Worm (Caenorhabditis elegans) whole organism, midembryonic: Measurements from ENCODE around the gene ZK228.13.

Source experiments
- klf-2 ChIP-seq: fragments of 200-800 bp; sonication (Bioruptor generic); conservative IDR thresholded peaks from 2 replicates; pipeline ENCODE4 v1.3.6; 2022; ENCODE audit warnings: missing genetic modification reagents, missing genetic modification characterization, missing compliant biosample characterization
- ref-1 ChIP-seq: fragments of 200-800 bp; sonication (Bioruptor generic); conservative IDR thresholded peaks from 2 replicates; pipeline ENCODE4 v1.3.6; 2022; ENCODE audit warnings: missing genetic modification reagents, missing genetic modification characterization, missing compliant biosample characterization

- TF ChIP-seq ref-1: no peak
- TF ChIP-seq klf-2 (GFP tag; lab: Robert Waterston, UW): no peak
These were observed 47.2 kb downstream of the ZK228.13 start, which contains the start of gene srj-26 for ce11 chrV:18420797-18421196.
